Worm (Caenorhabditis elegans) whole organism, early embryonic: Measurements from ENCODE around the gene srt-59.

Experiments used
- B0310.2 ChIP-seq: sonication (generic microtip); optimal IDR thresholded peaks from 2 replicates; lab custom pipeline; 2016; ENCODE audit warnings: mild to moderate bottlenecking, missing genetic modification characterization, missing compliant biosample characterization
- F13C5.2 ChIP-seq: sonication (generic microtip); optimal IDR thresholded peaks from 2 replicates; lab custom pipeline; 2017; ENCODE audit warnings: mild to moderate bottlenecking, missing genetic modification characterization, inconsistent platforms, missing compliant biosample characterization
- aly-1 ChIP-seq: sonication (generic microtip); optimal IDR thresholded peaks from 2 replicates; lab custom pipeline; 2016; ENCODE audit warnings: missing genetic modification characterization, missing compliant biosample characterization
- ama-1 ChIP-seq: fragments of 150-350 bp; optimal IDR thresholded peaks from 2 replicates; lab custom pipeline; 2014
- ceh-13 ChIP-seq: fragments of 200-800 bp; sonication (Bioruptor generic); optimal IDR thresholded peaks from 2 replicates; lab custom pipeline; 2018; ENCODE audit warnings: mild to moderate bottlenecking, missing genetic modification characterization, missing compliant biosample characterization
- ceh-36 ChIP-seq: sonication (generic microtip); optimal IDR thresholded peaks from 2 replicates; lab custom pipeline; 2016; ENCODE audit warnings: missing genetic modification characterization, inconsistent platforms, missing compliant biosample characterization
- ets-7 ChIP-seq: sonication (generic microtip); optimal IDR thresholded peaks from 2 replicates; lab custom pipeline; 2016; ENCODE audit warnings: missing genotype, missing genetic modification characterization, missing compliant biosample characterization
- hmbx-1 ChIP-seq: sonication (generic microtip); optimal IDR thresholded peaks from 2 replicates; lab custom pipeline; 2016; ENCODE audit warnings: mild to moderate bottlenecking, missing genetic modification characterization, missing compliant biosample characterization
- scrt-1 ChIP-seq: fragments of 200-800 bp; sonication (Bioruptor generic); IDR thresholded peaks from 2 replicates; pipeline ENCODE4 v1.3.6; 2022; ENCODE audit warnings: missing genetic modification characterization, missing compliant biosample characterization
- sea-1 ChIP-seq: fragments of 200-800 bp; sonication (Bioruptor generic); conservative IDR thresholded peaks from 2 replicates; pipeline ENCODE4 v1.3.6; 2022; ENCODE audit warnings: missing genetic modification characterization, missing compliant biosample characterization
- tbx-11 ChIP-seq: fragments of 200-800 bp; sonication (Bioruptor generic); IDR thresholded peaks from 2 replicates; pipeline ENCODE4 v1.3.6; 2022; ENCODE audit warnings: missing genetic modification characterization, missing compliant biosample characterization

DNA sequence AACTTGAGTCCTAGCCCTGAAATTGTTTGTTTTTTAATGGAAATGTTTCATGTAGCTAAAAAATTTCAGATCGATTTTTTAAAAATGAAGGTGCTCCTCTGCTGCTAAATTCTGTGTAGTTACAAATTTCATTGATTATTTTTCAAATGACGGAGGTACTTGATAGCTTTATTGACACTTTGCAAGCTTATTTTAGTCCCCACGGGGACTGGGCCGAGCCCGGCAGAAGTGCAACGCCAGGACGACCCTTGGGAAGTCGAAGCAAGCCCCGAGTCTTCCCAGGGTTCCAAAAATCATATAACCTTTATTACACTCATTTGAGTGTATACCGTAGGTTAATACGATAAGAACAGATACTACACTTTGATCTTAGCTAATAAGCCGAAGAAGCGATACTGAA, 22.4 kb upstream of the srt-59 start:
- TF ChIP-seq ceh-13 (GFP tag; lab: Kevin White, UChicago) (no peak), ama-1 (lab: Kevin White, UChicago) (no peak), tbx-11 (GFP tag; lab: Robert Waterston, UW) (no peak), F13C5.2 (no peak), ceh-36 (tag; lab: Kevin White, UChicago) (no peak), ets-7 (tag; lab: Kevin White, UChicago) (no peak), sea-1 (GFP tag; lab: Robert Waterston, UW) (no peak), hmbx-1 (no peak), aly-1 (tag; lab: Kevin White, UChicago) (no peak), scrt-1 (GFP tag; lab: Robert Waterston, UW) (no peak), B0310.2 (tag; lab: Kevin White, UChicago) (no peak)
